Worm (Caenorhabditis elegans): Measurements from ENCODE around the gene mig-6.

DNA sequence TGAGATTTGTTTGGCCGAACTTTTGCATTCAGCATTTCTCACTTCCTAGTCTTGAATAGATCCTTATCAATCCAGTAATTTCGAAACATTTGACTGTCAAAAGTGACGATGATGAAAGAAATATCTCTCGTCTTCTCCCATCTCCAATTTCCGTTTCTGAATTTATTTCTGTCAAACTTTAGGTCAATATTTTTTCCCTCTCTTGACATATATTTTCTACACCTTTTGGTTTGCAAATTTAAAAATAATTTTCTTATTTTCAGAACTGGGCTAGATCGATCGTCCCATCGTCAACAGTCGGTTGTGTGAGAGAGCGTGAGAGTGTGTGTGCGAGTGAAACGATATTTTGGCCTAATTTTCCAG, 22.2 kb upstream of the mig-6 start, which contains the start of gene xpo-1:
- no peak for TF ChIP-seq ces-1 (GFP tag; optimal IDR thresholded peaks at IDR 0.05)
- no peak for TF ChIP-seq fos-1 (tag; optimal IDR thresholded peaks at IDR 0.05)
- TF ChIP-seq mdl-1 (tag; optimal IDR thresholded peaks at IDR 0.05): no peak
- TF ChIP-seq unc-39 (tag; optimal IDR thresholded peaks at IDR 0.05): no peak
- no peak for TF ChIP-seq hif-1 (tag; optimal IDR thresholded peaks at IDR 0.05)
- TF ChIP-seq nhr-42 (GFP tag; IDR thresholded peaks at IDR 0.05): no peak
- TF ChIP-seq mep-1 (tag; optimal IDR thresholded peaks at IDR 0.05): no peak
- no peak for TF ChIP-seq egl-43 (GFP tag; IDR thresholded peaks at IDR 0.05)
- no peak for TF ChIP-seq hlh-30 (tag; optimal IDR thresholded peaks at IDR 0.05; ENCODE audit: insufficient read depth)
- TF ChIP-seq ceh-82 (tag; optimal IDR thresholded peaks at IDR 0.05): no peak
- TF ChIP-seq Y105C5A.15 (GFP tag; IDR thresholded peaks at IDR 0.05): no peak
